Fruit fly (Drosophila melanogaster): ENCODE data around the gene Ubqn.

Ubqn gene

DNA sequence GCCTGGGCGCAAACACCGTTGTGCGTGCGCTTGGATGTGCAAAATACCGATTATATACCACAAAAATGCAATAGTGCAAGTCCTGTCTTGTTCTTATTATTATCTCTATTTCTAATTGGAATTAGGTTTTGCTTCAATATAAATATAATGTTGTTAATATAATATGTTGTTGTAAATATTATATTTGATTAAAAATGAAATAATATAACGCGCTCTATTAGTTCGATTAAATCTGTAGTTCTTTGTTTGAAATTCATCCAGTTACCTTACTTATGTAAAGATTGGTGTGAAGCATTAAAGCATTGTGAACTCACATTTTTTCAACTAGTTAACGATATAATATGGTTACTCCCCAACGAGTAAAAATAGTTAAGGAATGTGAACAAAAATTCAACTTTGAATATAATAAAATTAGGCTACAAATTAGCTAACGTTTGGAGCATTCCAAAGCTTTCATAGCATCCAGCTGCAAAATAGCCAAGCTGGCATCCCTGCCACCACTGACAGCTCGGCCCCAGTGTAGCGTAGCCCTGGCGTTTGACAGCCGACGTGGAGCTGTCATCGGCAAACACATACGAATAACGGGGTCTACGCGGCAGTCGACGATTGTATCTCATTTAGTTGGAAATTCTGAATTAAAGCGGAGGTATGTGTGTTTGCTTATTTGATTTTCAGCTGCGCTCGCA lies 40.6 kb upstream of the Ubqn start, which contains the start of the genes CG12237 and Sec61gamma:
CG12237 (minus strand) TSS at position 51 of the 686 bp plus-strand sequence.
Sec61gamma (plus strand) TSS at position 509 of the 686 bp plus-strand sequence.
- TF ChIP-seq rn (GFP tag; IDR thresholded peaks at IDR 0.05) = no peak
- TF ChIP-seq Snoo (tag; optimal IDR thresholded peaks at IDR 0.05) = peak; percentile 13
- peak; percentile 0 for TF ChIP-seq CG34367 (tag; optimal IDR thresholded peaks at IDR 0.05)
- TF ChIP-seq Ets98B (GFP tag; IDR thresholded peaks at IDR 0.05) = peak; percentile 42; the same call in 1 of the 2 replicates

DNA sequence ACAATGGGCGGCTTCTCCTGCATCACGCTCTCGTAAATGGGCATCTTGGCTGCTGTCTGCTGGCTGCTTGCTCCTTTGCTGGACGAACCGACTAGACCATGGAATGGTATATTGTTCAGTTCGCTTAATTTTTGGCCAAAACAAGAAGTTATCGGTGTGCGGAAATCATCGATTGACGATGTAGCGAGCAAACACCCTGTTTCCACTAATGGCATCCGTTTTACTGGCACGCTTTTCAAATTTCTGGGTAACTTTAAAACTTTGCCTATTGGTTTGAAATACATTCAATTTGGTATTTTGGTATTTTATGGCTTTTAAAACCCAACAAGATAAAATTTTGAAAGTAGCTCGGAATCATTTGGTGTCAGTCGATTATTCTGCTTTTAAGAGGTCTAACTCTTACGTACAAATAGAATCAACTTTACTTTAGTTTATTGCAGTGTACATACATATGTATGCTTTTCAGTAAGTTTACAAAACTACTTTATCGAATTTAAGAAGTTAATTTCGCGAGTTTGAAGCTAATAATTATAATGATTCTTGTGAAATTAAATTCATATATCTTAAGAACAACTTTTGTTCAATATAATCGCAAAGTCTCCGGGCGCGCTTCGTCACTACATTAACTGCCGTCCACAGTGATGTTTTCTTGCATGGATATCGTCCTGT lies 37.6 kb upstream of the Ubqn start, which contains the start of gene Arp10:
Arp10 (minus strand) TSS at position 304 of the 669 bp plus-strand sequence.
- TF ChIP-seq CG8159 (tag; optimal IDR thresholded peaks at IDR 0.05) = no peak
- TF ChIP-seq CG12605 (GFP tag; IDR thresholded peaks at IDR 0.05) = no peak
- peak; percentile 3 for TF ChIP-seq CG9948 (tag; optimal IDR thresholded peaks at IDR 0.05)
- 0 out of 2 replicates have a peak, but pooled peaks have one; percentile 23 for TF ChIP-seq Ets98B (GFP tag; IDR thresholded peaks at IDR 0.05)
- TF ChIP-seq CG14655 (GFP tag; optimal IDR thresholded peaks at IDR 0.05) = no peak

DNA sequence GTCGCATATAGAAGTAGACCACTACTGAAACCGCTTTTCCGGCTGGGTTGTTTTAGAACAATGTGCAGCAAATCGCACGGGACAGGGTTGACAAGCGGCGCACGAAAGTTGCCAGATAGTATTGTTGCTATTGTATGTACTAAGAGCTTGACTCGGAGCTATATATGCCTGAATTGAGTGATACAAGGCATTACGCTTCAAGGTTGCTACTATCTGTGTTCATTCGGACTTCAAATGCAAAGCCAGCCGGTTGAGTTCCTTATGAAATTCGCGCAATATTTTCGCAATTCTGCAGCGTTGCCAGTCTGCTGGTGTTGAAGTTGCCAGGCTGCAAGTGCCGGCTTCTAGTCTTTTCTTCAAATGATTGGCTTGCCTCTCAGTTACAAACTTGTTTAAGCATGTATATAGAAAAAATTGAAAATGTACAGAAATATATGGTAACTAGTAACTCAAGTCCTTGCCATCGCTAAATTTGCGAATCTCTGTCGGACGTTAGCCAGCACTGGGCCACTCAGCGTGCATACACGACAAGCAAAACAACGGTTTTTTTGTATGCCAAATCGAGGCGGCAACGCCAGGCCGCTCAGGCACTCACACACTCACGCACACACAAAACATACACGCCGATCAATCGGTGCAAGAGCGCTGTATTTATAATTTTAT lies 31.7 kb upstream of the Ubqn start, which contains the start of the genes Ranbp21 and Elys:
Ranbp21 (minus strand) TSS at position 513 of the 663 bp plus-strand sequence.
Elys (plus strand) TSS at position 549 of the 663 bp plus-strand sequence.
- TF ChIP-seq EcR (GFP tag; optimal IDR thresholded peaks at IDR 0.05) = no peak
- peak; percentile 57; the same call in 2 of the 3 replicates for TF ChIP-seq fd96Ca (GFP tag; IDR thresholded peaks at IDR 0.05)
- TF ChIP-seq rn (GFP tag; IDR thresholded peaks at IDR 0.05) = no peak
- TF ChIP-seq gl (tag; optimal IDR thresholded peaks at IDR 0.05) = no peak
- TF ChIP-seq CG4496 (GFP tag; IDR thresholded peaks at IDR 0.05) = peak; percentile 67
- no peak for TF ChIP-seq CG14655 (GFP tag; optimal IDR thresholded peaks at IDR 0.05)
- TF ChIP-seq CG15710 (tag; optimal IDR thresholded peaks at IDR 0.05) = peak; percentile 39
- TF ChIP-seq CG9948 (tag; optimal IDR thresholded peaks at IDR 0.05) = no peak

DNA sequence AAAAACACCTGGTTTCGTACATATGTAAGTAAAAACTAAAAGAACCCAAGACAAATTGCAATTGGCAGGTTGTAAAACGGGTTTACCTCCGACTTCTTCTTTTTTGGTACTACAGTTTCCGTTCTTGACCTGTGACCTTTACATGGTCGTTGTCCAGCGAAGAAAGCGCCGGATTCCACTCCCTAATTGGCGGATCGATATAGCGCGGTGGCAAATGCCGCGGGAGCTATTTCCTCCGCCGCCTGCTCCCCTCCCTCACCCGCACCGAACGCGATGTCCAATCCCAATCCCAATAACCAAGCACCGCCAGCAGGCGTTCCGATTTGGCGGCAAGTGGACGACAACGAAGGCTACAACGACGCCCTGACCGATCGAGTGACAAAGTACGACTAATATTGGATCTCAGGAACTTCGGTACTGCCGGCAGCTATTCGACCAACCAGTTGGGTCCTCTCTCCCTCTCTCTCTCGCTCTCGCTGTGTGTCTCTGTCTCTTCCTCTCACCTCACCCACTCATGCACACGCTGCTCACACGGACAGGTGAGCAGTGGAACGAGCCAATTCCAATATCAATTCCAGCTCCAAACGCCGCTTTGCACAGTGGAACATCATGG lies 20.9 kb upstream of the Ubqn start:
- no peak for TF ChIP-seq Pif1A (GFP tag; optimal IDR thresholded peaks at IDR 0.05)
- peak; percentile 27 for TF ChIP-seq CG13204 (GFP tag; optimal IDR thresholded peaks at IDR 0.05)
- peak; percentile 48; the same call in 1 of the 2 replicates for TF ChIP-seq CG32121 (GFP tag; IDR thresholded peaks at IDR 0.05)
- peak; percentile 61 for TF ChIP-seq CG4496 (GFP tag; IDR thresholded peaks at IDR 0.05)
- no peak for TF ChIP-seq CG15710 (tag; optimal IDR thresholded peaks at IDR 0.05)
- peak; percentile 41 for TF ChIP-seq EcR (GFP tag; optimal IDR thresholded peaks at IDR 0.05)
- peak; percentile 45; the same call in 1 of the 3 replicates for TF ChIP-seq fd96Ca (GFP tag; IDR thresholded peaks at IDR 0.05)
- TF ChIP-seq Ets98B (GFP tag; IDR thresholded peaks at IDR 0.05) = peak; percentile 42; the same call in 1 of the 2 replicates

DNA sequence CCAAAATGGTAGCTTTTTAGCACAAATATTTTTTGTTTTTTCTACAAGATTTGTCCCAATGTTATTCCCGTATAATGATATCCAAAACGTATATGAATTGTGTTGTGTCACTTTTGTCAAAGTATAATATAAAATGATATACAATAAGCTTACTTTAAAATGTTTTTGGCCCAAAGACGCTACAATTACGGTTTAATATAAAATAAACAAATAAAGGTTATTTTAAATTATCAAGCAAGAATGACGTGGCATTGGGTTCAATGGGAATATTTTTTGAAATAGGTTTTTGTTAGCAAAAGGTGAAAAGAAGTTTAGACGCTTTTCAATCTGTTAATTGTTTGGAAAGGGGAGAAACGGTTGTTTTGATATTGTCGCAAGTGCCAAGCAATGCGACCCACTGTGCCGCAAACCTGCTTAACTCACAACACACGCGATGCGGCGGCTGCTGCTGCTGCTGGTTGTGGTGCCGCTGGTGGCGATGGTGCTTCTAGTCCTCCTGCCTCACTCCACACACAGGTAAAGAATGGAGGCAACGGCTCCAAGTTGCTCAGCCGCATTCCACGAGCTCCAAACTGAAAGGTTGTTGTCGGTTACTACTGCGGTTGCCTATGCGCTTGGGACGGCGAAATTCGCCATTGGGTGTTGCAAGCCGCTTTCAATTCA lies 20.3 kb upstream of the Ubqn start:
- TF ChIP-seq CG32121 (GFP tag; IDR thresholded peaks at IDR 0.05) = no peak
- no peak for TF ChIP-seq CG10348 (GFP tag; IDR thresholded peaks at IDR 0.05)
- TF ChIP-seq EcR (GFP tag; optimal IDR thresholded peaks at IDR 0.05) = peak; percentile 72
- peak; percentile 15 for TF ChIP-seq CG17806 (tag; optimal IDR thresholded peaks at IDR 0.05)
- TF ChIP-seq CG34367 (tag; optimal IDR thresholded peaks at IDR 0.05) = peak; percentile 22
- TF ChIP-seq CG8159 (tag; optimal IDR thresholded peaks at IDR 0.05) = peak; percentile 72
- peak; percentile 16 for TF ChIP-seq Pif1A (GFP tag; optimal IDR thresholded peaks at IDR 0.05)
- peak; percentile 51 for TF ChIP-seq Pif1B (GFP tag; optimal IDR thresholded peaks at IDR 0.05)
- no peak for TF ChIP-seq CG12605 (GFP tag; IDR thresholded peaks at IDR 0.05)
- TF ChIP-seq CG13204 (GFP tag; optimal IDR thresholded peaks at IDR 0.05) = peak; percentile 25
- peak; percentile 52 for TF ChIP-seq CG8301 (tag; optimal IDR thresholded peaks at IDR 0.05)
- TF ChIP-seq CG9948 (tag; optimal IDR thresholded peaks at IDR 0.05) = peak; percentile 48
- TF ChIP-seq Snoo (tag; optimal IDR thresholded peaks at IDR 0.05) = peak; percentile 53
- TF ChIP-seq CG15710 (tag; optimal IDR thresholded peaks at IDR 0.05) = peak; percentile 54
- no peak for TF ChIP-seq rn (GFP tag; IDR thresholded peaks at IDR 0.05)
